Worm (Caenorhabditis elegans) whole organism, midembryonic: ENCODE results near the gene tag-329.

Source experiments
- T22C8.4 ChIP-seq: fragments of 200-800 bp; sonication (Bioruptor generic); IDR thresholded peaks from 2 replicates; pipeline ENCODE4 v1.3.6; 2022; ENCODE audit warnings: missing genetic modification characterization, missing compliant biosample characterization
- cog-1 ChIP-seq: sonication (generic microtip); optimal IDR thresholded peaks from 2 replicates; lab custom pipeline; 2016; ENCODE audit warnings: missing genetic modification characterization, missing compliant biosample characterization
- flt-1 ChIP-seq: fragments of 200-800 bp; sonication (Bioruptor generic); IDR thresholded peaks from 2 replicates; pipeline ENCODE4 v1.3.6; 2022; ENCODE audit warnings: missing genetic modification characterization, missing compliant biosample characterization
- klf-2 ChIP-seq: fragments of 200-800 bp; sonication (Bioruptor generic); conservative IDR thresholded peaks from 2 replicates; pipeline ENCODE4 v1.3.6; 2022; ENCODE audit warnings: missing genetic modification reagents, missing genetic modification characterization, missing compliant biosample characterization
- med-1 ChIP-seq: sonication (generic microtip); optimal IDR thresholded peaks from 2 replicates; lab custom pipeline; 2017; ENCODE audit warnings: missing genetic modification characterization, mild to moderate bottlenecking, missing compliant biosample characterization, antibody characterized with exemption, missing genetic modification reagents; ENCODE audit not compliant: insufficient read depth
- ref-1 ChIP-seq: fragments of 200-800 bp; sonication (Bioruptor generic); conservative IDR thresholded peaks from 2 replicates; pipeline ENCODE4 v1.3.6; 2022; ENCODE audit warnings: missing genetic modification reagents, missing genetic modification characterization, missing compliant biosample characterization
- tab-1 ChIP-seq: fragments of 200-800 bp; sonication (Bioruptor generic); IDR thresholded peaks from 2 replicates; pipeline ENCODE4 v1.3.6; 2022; ENCODE audit warnings: missing genetic modification characterization, missing compliant biosample characterization
- ztf-23 ChIP-seq: fragments of 200-800 bp; sonication (Bioruptor generic); IDR thresholded peaks from 2 replicates; pipeline ENCODE4 v1.3.6; 2022; ENCODE audit warnings: missing genetic modification reagents, missing genetic modification characterization, missing compliant biosample characterization
- ztf-29 ChIP-seq: fragments of 200-800 bp; sonication (Bioruptor generic); IDR thresholded peaks from 2 replicates; pipeline ENCODE4 v1.3.6; 2022; ENCODE audit warnings: missing genetic modification reagents, missing genetic modification characterization, missing compliant biosample characterization

DNA sequence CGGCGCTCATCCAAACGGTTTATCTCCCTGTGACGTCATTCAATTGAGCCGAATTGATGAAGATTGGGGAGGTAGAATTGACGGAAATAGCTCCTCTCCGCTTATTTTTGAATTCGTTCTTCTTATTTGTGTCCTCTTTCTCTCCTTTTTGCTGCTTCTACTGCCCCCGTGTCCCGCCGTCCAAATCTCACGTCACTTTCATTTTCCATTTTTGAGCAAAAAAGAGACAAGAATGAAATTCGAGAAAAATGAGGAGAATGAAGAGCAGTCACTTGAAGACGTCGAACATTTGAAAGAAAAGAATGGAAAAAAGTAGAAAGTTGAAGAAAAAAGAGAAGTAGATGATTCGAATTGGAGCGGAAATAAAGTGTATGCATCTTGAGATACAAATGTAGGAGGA, 28.9 kb downstream of the tag-329 start:
- TF ChIP-seq T22C8.4 (GFP tag; lab: Robert Waterston, UW) (no peak), flt-1 (no peak), ztf-23 (no peak), cog-1 (tag; lab: Kevin White, UChicago) (no peak), ref-1 (no peak), ztf-29 (GFP tag; lab: Robert Waterston, UW) (no peak), med-1 (GFP tag; lab: Kevin White, UChicago) (no peak), tab-1 (no peak), klf-2 (GFP tag; lab: Robert Waterston, UW) (no peak)
